Worm (Caenorhabditis elegans) whole organism, L4 larva: ENCODE measurements around the gene dcr-1.

Experiments used
- D1046.2 ChIP-seq: fragments of 200-800 bp; sonication (Bioruptor generic); IDR thresholded peaks from 2 replicates; pipeline ENCODE4 v1.3.6; 2022; ENCODE audit warnings: missing genetic modification characterization, missing compliant biosample characterization
- F10B5.3 ChIP-seq: sonication (generic microtip); optimal IDR thresholded peaks from 2 replicates; lab custom pipeline; 2016; ENCODE audit warnings: mild to moderate bottlenecking, missing genetic modification characterization, missing compliant biosample characterization
- F37D6.2 ChIP-seq: sonication (generic microtip); optimal IDR thresholded peaks from 2 replicates; lab custom pipeline; 2016; ENCODE audit warnings: mild to moderate bottlenecking, missing genetic modification characterization, missing compliant biosample characterization
- T20F7.1 ChIP-seq: fragments of 200-800 bp; sonication (Bioruptor generic); optimal IDR thresholded peaks from 2 replicates; lab custom pipeline; 2018; ENCODE audit warnings: mild to moderate bottlenecking, missing genetic modification characterization, missing compliant biosample characterization
- Y48G9A.11 ChIP-seq: fragments of 200-800 bp; sonication (Bioruptor generic); IDR thresholded peaks from 2 replicates; pipeline ENCODE4 v1.3.6; 2022; ENCODE audit warnings: missing genetic modification reagents, missing genetic modification characterization, missing compliant biosample characterization
- Y5F2A.4 ChIP-seq: fragments of 200-800 bp; sonication (Bioruptor generic); optimal IDR thresholded peaks from 2 replicates; lab custom pipeline; 2018; ENCODE audit warnings: mild to moderate bottlenecking, missing genetic modification characterization, missing compliant biosample characterization
- Y75B8A.6 ChIP-seq: fragments of 200-800 bp; sonication (Bioruptor generic); IDR thresholded peaks from 2 replicates; pipeline ENCODE4 v1.3.6; 2022; ENCODE audit warnings: missing genetic modification reagents, missing genetic modification characterization, missing compliant biosample characterization
- arid-1 ChIP-seq: fragments of 200-800 bp; sonication (Bioruptor generic); conservative IDR thresholded peaks from 2 replicates; pipeline ENCODE4 v1.3.6; 2022; ENCODE audit warnings: missing genetic modification reagents, missing genetic modification characterization, missing compliant biosample characterization
- ceh-62 ChIP-seq: sonication (generic microtip); optimal IDR thresholded peaks from 2 replicates; lab custom pipeline; 2017; ENCODE audit warnings: missing biosample characterization, missing genetic modification characterization
- cey-2 ChIP-seq: sonication (generic microtip); optimal IDR thresholded peaks from 3 replicates; lab custom pipeline; 2017; ENCODE audit warnings: missing genetic modification characterization, mild to moderate bottlenecking, missing compliant biosample characterization, antibody characterized with exemption, borderline replicate concordance; ENCODE audit not compliant: insufficient read depth
- ctbp-1 ChIP-seq: fragments of 200-800 bp; sonication (Bioruptor generic); IDR thresholded peaks from 2 replicates; pipeline ENCODE4 v1.3.6; 2022; ENCODE audit warnings: missing genetic modification reagents, missing genetic modification characterization, missing compliant biosample characterization
- duxl-1 ChIP-seq: sonication (generic microtip); optimal IDR thresholded peaks from 2 replicates; lab custom pipeline; 2016; ENCODE audit warnings: mild to moderate bottlenecking, missing genetic modification characterization, moderate library complexity, missing compliant biosample characterization; ENCODE audit not compliant: poor library complexity
- egl-27 ChIP-seq: sonication (generic microtip); optimal IDR thresholded peaks from 3 replicates; lab custom pipeline; 2017; ENCODE audit warnings: missing biosample characterization, missing genetic modification reagents, missing genetic modification characterization
- fkh-10 ChIP-seq: fragments of 150-350 bp; optimal IDR thresholded peaks from 2 replicates; lab custom pipeline; 2014; ENCODE audit warnings: missing biosample characterization, missing genetic modification reagents, missing genetic modification characterization
- fos-1 ChIP-seq: fragments of 150-350 bp; optimal IDR thresholded peaks from 2 replicates; lab custom pipeline; 2014; ENCODE audit warnings: missing biosample characterization, missing genetic modification characterization
- gei-8 ChIP-seq: fragments of 200-800 bp; sonication (Bioruptor generic); optimal IDR thresholded peaks from 2 replicates; lab custom pipeline; 2018; ENCODE audit warnings: mild to moderate bottlenecking, missing genetic modification characterization, missing compliant biosample characterization
- hlh-30 ChIP-seq: sonication (generic microtip); optimal IDR thresholded peaks from 2 replicates; lab custom pipeline; 2017; ENCODE audit warnings: antibody characterized with exemption, mild to moderate bottlenecking, missing genetic modification characterization, missing compliant biosample characterization; ENCODE audit not compliant: insufficient read depth
- hmg-1.1 ChIP-seq: fragments of 200-800 bp; sonication (Bioruptor generic); IDR thresholded peaks from 2 replicates; pipeline ENCODE4 v1.3.6; 2022; ENCODE audit warnings: missing genetic modification reagents, missing genetic modification characterization, missing compliant biosample characterization
- jun-1 ChIP-seq: fragments of 150-350 bp; optimal IDR thresholded peaks from 2 replicates; lab custom pipeline; 2014; ENCODE audit warnings: missing biosample characterization, missing genetic modification reagents, missing genetic modification characterization
- lim-7 ChIP-seq: fragments of 200-800 bp; sonication (Bioruptor generic); IDR thresholded peaks from 2 replicates; pipeline ENCODE4 v1.3.6; 2022; ENCODE audit warnings: missing genetic modification characterization, missing compliant biosample characterization
- lin-39 ChIP-seq: fragments of 150-350 bp; optimal IDR thresholded peaks from 2 replicates; lab custom pipeline; 2014; ENCODE audit warnings: missing biosample characterization, missing genetic modification reagents, missing genetic modification characterization
- lir-3 ChIP-seq: sonication (generic microtip); optimal IDR thresholded peaks from 2 replicates; lab custom pipeline; 2016; ENCODE audit warnings: mild to moderate bottlenecking, missing genetic modification characterization, missing compliant biosample characterization
- lsy-2 ChIP-seq, 2 experiments: fragments of 150-350 bp in 1 of 2; sonication (generic microtip) in 1 of 2; optimal IDR thresholded peaks; 2 replicates each; lab custom pipeline; 2014 to 2017; ENCODE audit warnings: missing biosample characterization in 2 of 2, missing genetic modification characterization in 2 of 2
- madf-9 ChIP-seq: fragments of 200-800 bp; sonication (Bioruptor generic); conservative IDR thresholded peaks from 2 replicates; pipeline ENCODE4 v1.3.6; 2022; ENCODE audit warnings: missing genetic modification reagents, missing genetic modification characterization, missing compliant biosample characterization
- mep-1 ChIP-seq: fragments of 150-350 bp; sonication (generic microtip); optimal IDR thresholded peaks from 3 replicates; lab custom pipeline; 2014; ENCODE audit warnings: missing biosample characterization, missing genetic modification characterization
- mes-2 ChIP-seq: sonication (generic microtip); optimal IDR thresholded peaks from 2 replicates; lab custom pipeline; 2016; ENCODE audit warnings: missing genotype, mild to moderate bottlenecking, missing genetic modification characterization, missing compliant biosample characterization; ENCODE audit not compliant: poor library complexity, severe bottlenecking
- nhr-10 ChIP-seq: fragments of 150-350 bp; optimal IDR thresholded peaks from 2 replicates; lab custom pipeline; 2014; ENCODE audit warnings: missing biosample characterization, missing genetic modification characterization
- nhr-237 ChIP-seq: sonication (generic microtip); optimal IDR thresholded peaks from 2 replicates; lab custom pipeline; 2017; ENCODE audit warnings: missing biosample characterization, missing genetic modification characterization
- nhr-25 ChIP-seq: sonication (generic microtip); optimal IDR thresholded peaks from 2 replicates; lab custom pipeline; 2017; ENCODE audit warnings: missing genetic modification characterization, mild to moderate bottlenecking, missing compliant biosample characterization, antibody characterized with exemption, moderate library complexity, borderline replicate concordance; ENCODE audit not compliant: insufficient read depth
- nhr-42 ChIP-seq: fragments of 200-800 bp; sonication (Bioruptor generic); IDR thresholded peaks from 2 replicates; pipeline ENCODE4 v1.3.6; 2022; ENCODE audit warnings: missing genetic modification characterization, missing compliant biosample characterization
- nhr-76 ChIP-seq: fragments of 150-350 bp; optimal IDR thresholded peaks from 2 replicates; lab custom pipeline; 2014; ENCODE audit warnings: missing biosample characterization, missing genetic modification characterization
- nhr-77 ChIP-seq: fragments of 150-350 bp; optimal IDR thresholded peaks from 2 replicates; lab custom pipeline; 2014; ENCODE audit warnings: missing biosample characterization, missing genetic modification characterization
- pha-4 ChIP-seq, 2 experiments: fragments of 150-350 bp in 1 of 2; fragments of 200-800 bp in 1 of 2; sonication (Bioruptor generic) in 1 of 2; IDR thresholded peaks in 1 of 2; optimal IDR thresholded peaks in 1 of 2; 2 replicates each; pipeline versions ENCODE4 v1.3.6 to Lab custom; 2014 to 2022; ENCODE audit warnings: missing genetic modification characterization in 2 of 2, missing genetic modification reagents in 2 of 2, missing biosample characterization in 1 of 2, missing compliant biosample characterization in 1 of 2
- php-3 ChIP-seq: fragments of 200-800 bp; sonication (Bioruptor generic); IDR thresholded peaks from 2 replicates; pipeline ENCODE4 v1.3.6; 2022; ENCODE audit warnings: missing genetic modification reagents, missing genetic modification characterization, missing compliant biosample characterization
- skn-1 ChIP-seq: fragments of 150-350 bp; optimal IDR thresholded peaks from 2 replicates; lab custom pipeline; 2014; ENCODE audit warnings: missing biosample characterization, missing genetic modification characterization
- snpc-1.2 ChIP-seq: fragments of 200-800 bp; sonication (Bioruptor generic); IDR thresholded peaks from 2 replicates; pipeline ENCODE4 v1.3.6; 2022; ENCODE audit warnings: missing genetic modification reagents, missing genetic modification characterization, missing compliant biosample characterization
- snpc-4 ChIP-seq: fragments of 150-350 bp; optimal IDR thresholded peaks from 2 replicates; lab custom pipeline; 2014; ENCODE audit warnings: missing biosample characterization, missing genetic modification characterization
- tra-1 ChIP-seq: fragments of 200-800 bp; sonication (Bioruptor generic); IDR thresholded peaks from 2 replicates; pipeline ENCODE4 v1.3.6; 2022; ENCODE audit warnings: missing genetic modification reagents, missing genetic modification characterization, missing compliant biosample characterization
- unc-130 ChIP-seq: sonication (generic microtip); optimal IDR thresholded peaks from 2 replicates; lab custom pipeline; 2016; ENCODE audit warnings: missing genetic modification reagents, missing genetic modification characterization, missing compliant biosample characterization
- unc-39 ChIP-seq: sonication (generic microtip); optimal IDR thresholded peaks from 2 replicates; lab custom pipeline; 2017; ENCODE audit warnings: missing biosample characterization, missing genetic modification characterization
- unc-62 ChIP-seq, 3 experiments: fragments of 150-350 bp in 1 of 3; sonication (generic microtip); optimal IDR thresholded peaks in 2 of 3; peaks in 1 of 3; 1 replicate in 1 of 3; 2 replicates in 2 of 3; lab custom pipeline; 2014 to 2017; ENCODE audit warnings: missing biosample characterization in 3 of 3, missing genetic modification characterization in 3 of 3, missing genetic modification reagents in 3 of 3, missing genotype in 1 of 3
- vab-7 ChIP-seq: fragments of 200-800 bp; sonication (Bioruptor generic); IDR thresholded peaks from 2 replicates; pipeline ENCODE4 v1.3.6; 2022; ENCODE audit warnings: missing genetic modification reagents, missing genetic modification characterization, missing compliant biosample characterization
- zip-11 ChIP-seq: fragments of 200-800 bp; sonication (Bioruptor generic); IDR thresholded peaks from 2 replicates; pipeline ENCODE4 v1.3.6; 2022; ENCODE audit warnings: missing genetic modification characterization, missing compliant biosample characterization
- zip-2 ChIP-seq: fragments of 150-350 bp; optimal IDR thresholded peaks from 2 replicates; lab custom pipeline; 2014; ENCODE audit warnings: missing biosample characterization, missing genetic modification characterization
- ztf-11 ChIP-seq: fragments of 150-350 bp; optimal IDR thresholded peaks from 2 replicates; lab custom pipeline; 2014; ENCODE audit warnings: missing biosample characterization, missing genetic modification characterization
- ztf-7 ChIP-seq: fragments of 150-350 bp; optimal IDR thresholded peaks from 2 replicates; lab custom pipeline; 2014; ENCODE audit warnings: missing biosample characterization, missing genetic modification characterization

The dcr-1 gene

DNA sequence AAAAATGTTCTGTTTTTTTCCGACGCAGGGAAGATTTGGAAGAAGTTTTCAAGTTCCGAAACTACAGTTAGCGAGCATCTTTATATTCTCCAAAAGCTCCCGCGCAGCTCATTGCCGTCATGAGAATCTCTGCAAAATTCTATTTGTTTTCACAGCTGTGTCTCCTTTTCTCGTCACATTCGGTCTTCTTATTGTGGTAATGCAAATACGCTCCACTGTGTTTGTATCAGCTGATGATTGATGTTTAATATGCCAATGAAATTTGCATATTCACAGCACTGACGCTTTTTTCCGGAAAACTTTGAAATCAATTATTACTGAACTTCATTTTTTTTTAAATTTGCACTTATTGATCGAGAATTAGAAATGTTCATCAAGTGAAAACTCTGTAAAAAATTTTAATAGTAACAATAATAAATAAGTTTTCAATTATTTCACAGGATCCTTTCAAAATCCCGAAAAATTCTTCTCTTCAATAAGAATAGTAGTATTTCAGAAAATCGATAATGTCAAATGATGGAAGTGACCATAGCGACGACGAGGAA, 13.1 kb upstream of the dcr-1 start, which contains the start of gene K06H7.2 (continued):
- TF ChIP-seq gei-8 (no peak), Y48G9A.11 (GFP tag; lab: Robert Waterston, UW) (no peak), snpc-1.2 (GFP tag; lab: Robert Waterston, UW) (no peak), ztf-11 (tag; lab: Kevin White, UChicago) (no peak), unc-39 (tag; lab: Kevin White, UChicago) (no peak), madf-9 (GFP tag; lab: Robert Waterston, UW) (no peak), lim-7 (GFP tag; lab: Robert Waterston, UW) (no peak), vab-7 (no peak), D1046.2 (GFP tag; lab: Robert Waterston, UW) (no peak), tra-1 (GFP tag; lab: Robert Waterston, UW) (no peak)

- TF ChIP-seq cey-2 (tag; lab: Kevin White, UChicago) (no peak), ctbp-1 (GFP tag; lab: Robert Waterston, UW) (no peak), ceh-62 (tag; lab: Kevin White, UChicago) (no peak), nhr-237 (tag; lab: Kevin White, UChicago) (no peak), skn-1 (no peak), F37D6.2 (tag; lab: Kevin White, UChicago) (no peak), nhr-25 (tag; lab: Kevin White, UChicago) (no peak), lin-39 (no peak), lir-3 (tag; lab: Kevin White, UChicago) (no peak), arid-1 (GFP tag; lab: Robert Waterston, UW) (no peak), F10B5.3 (tag; lab: Kevin White, UChicago) (no peak)
Observed at ce11 chrIII:8091408-8091807, 11.3 kb upstream of the dcr-1 start, which contains the start of gene idi-1. Gene idi-1 (plus strand): TSS chrIII:8091708.

ce11 chrIII:8088235-8088634, 8.2 kb upstream of the dcr-1 start, which contains the start of gene vms-1:
Gene vms-1 (plus strand): TSS chrIII:8088535.
- TF ChIP-seq egl-27 (tag; lab: Kevin White, UChicago) (no peak), Y75B8A.6 (no peak), unc-130 (GFP tag; lab: Kevin White, UChicago) (no peak), F37D6.2 (tag; lab: Kevin White, UChicago) (no peak), jun-1 (no peak), Y5F2A.4 (no peak), nhr-77 (tag; lab: Kevin White, UChicago) (no peak), fos-1 (tag; lab: Kevin White, UChicago) (no peak), duxl-1 (no peak), madf-9 (GFP tag; lab: Robert Waterston, UW) (no peak), zip-11 (GFP tag; lab: Robert Waterston, UW) (no peak), T20F7.1 (GFP tag; lab: Kevin White, UChicago) (no peak), php-3 (GFP tag; lab: Robert Waterston, UW) (no peak), mep-1 (tag; lab: Kevin White, UChicago) (no peak), nhr-76 (tag; lab: Kevin White, UChicago) (no peak), skn-1 (no peak), snpc-4 (tag; lab: Kevin White, UChicago) (no peak), hmg-1.1 (GFP tag; lab: Robert Waterston, UW) (no peak), zip-2 (no peak)

ce11 chrIII:8085355-8085754, 5.3 kb upstream of the dcr-1 start, which contains the start of the genes K06H7.7 and grp-1:
Gene K06H7.7 (minus strand): TSS chrIII:8085475.
Gene grp-1 (plus strand): TSS chrIII:8085705.
- TF ChIP-seq unc-62 (GFP tag; optimal IDR thresholded peaks at IDR 0.05 in 1 of 2; lab: Kevin White, UChicago) (no peak), unc-62 (tag; optimal IDR thresholded peaks at IDR 0.05; lab: Kevin White, UChicago) (no peak), ztf-7 (tag; lab: Kevin White, UChicago) (no peak), mes-2 (peak; percentile 59), nhr-10 (tag; lab: Kevin White, UChicago) (no peak), lsy-2 (tag; optimal IDR thresholded peaks at IDR 0.05; lab: Kevin White, UChicago) (peak; percentile 92 to 99), fkh-10 (GFP tag; lab: Kevin White, UChicago) (no peak), arid-1 (GFP tag; lab: Robert Waterston, UW) (peak; percentile 42; the same call in 1 of the 2 replicates), vab-7 (no peak), nhr-42 (GFP tag; lab: Robert Waterston, UW) (no peak), hlh-30 (tag; lab: Kevin White, UChicago) (peak; percentile 34), pha-4 (GFP tag; IDR thresholded peaks at IDR 0.05; lab: Robert Waterston, UW) (no peak), pha-4 (tag; optimal IDR thresholded peaks at IDR 0.05; lab: Kevin White, UChicago) (peak; percentile 0)
